Worm (Caenorhabditis elegans): ENCODE measurements around the gene T07G12.2.

T07G12.2 gene

ce11 chrIV:10505016-10505415, 25.5 kb upstream of the T07G12.2 start:
- TF ChIP-seq lin-32 (GFP tag; optimal IDR thresholded peaks at IDR 0.05) = no peak
- peak; percentile 4 for TF ChIP-seq unc-62 (GFP tag; optimal IDR thresholded peaks at IDR 0.05)
- no peak for TF ChIP-seq bed-3 (GFP tag; optimal IDR thresholded peaks at IDR 0.05)
- TF ChIP-seq unc-120 (tag; optimal IDR thresholded peaks at IDR 0.05; ENCODE audit: poor library complexity, severe bottlenecking) = peak; percentile 0
- no peak for TF ChIP-seq flh-1 (GFP tag; optimal IDR thresholded peaks at IDR 0.05)
- no peak for TF ChIP-seq nhr-76 (tag; optimal IDR thresholded peaks at IDR 0.05)
- no peak for TF ChIP-seq sem-2 (GFP tag; optimal IDR thresholded peaks at IDR 0.05)
- TF ChIP-seq nhr-12 (tag; optimal IDR thresholded peaks at IDR 0.05) = no peak
- no peak for TF ChIP-seq nhr-28 (tag; optimal IDR thresholded peaks at IDR 0.05)
- no peak for TF ChIP-seq blmp-1 (tag; optimal IDR thresholded peaks at IDR 0.05)
- TF ChIP-seq ham-2 (GFP tag; optimal IDR thresholded peaks at IDR 0.05) = no peak
- TF ChIP-seq lin-13 (tag; optimal IDR thresholded peaks at IDR 0.05) = no peak
- TF ChIP-seq hlh-1 (tag; optimal IDR thresholded peaks at IDR 0.05) = no peak
- no peak for TF ChIP-seq ceh-83 (GFP tag; optimal IDR thresholded peaks at IDR 0.05)
- peak; percentile 70 for TF ChIP-seq ces-1 (GFP tag; optimal IDR thresholded peaks at IDR 0.05)

ce11 chrIV:10506016-10506415, 24.5 kb upstream of the T07G12.2 start:
- TF ChIP-seq ces-1 (GFP tag; optimal IDR thresholded peaks at IDR 0.05) (peak; percentile 55), nhr-2 (tag; optimal IDR thresholded peaks at IDR 0.05) (no peak), zip-8 (tag; optimal IDR thresholded peaks at IDR 0.05) (no peak)

DNA sequence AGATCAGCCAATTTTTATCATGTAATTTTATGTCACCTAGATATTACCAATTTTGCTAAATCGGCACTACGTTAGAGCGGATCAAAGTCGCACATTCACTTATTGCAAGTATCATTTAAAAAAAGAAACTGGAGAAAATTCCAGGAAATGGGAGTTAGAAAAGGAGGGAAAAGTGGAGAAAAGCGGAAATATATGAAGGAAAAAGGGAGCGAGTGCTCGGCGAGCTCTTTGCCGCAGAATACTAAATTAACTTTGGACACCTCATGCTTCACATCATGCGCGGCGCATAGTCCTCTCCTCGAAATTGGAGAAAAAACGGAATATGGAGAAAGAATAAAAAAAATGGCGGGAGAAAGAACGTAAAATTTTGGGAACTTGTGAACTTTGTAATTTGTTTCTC, 22.9 kb upstream of the T07G12.2 start:
- TF ChIP-seq ces-1 (GFP tag; optimal IDR thresholded peaks at IDR 0.05) = peak; percentile 68
- no peak for TF ChIP-seq mab-5 (tag; optimal IDR thresholded peaks at IDR 0.05)

ce11 chrIV:10511432-10511831, 19.1 kb upstream of the T07G12.2 start:
- TF ChIP-seq ztf-11 (tag; optimal IDR thresholded peaks at IDR 0.05) (no peak), zip-8 (tag; optimal IDR thresholded peaks at IDR 0.05) (peak; percentile 70)

DNA sequence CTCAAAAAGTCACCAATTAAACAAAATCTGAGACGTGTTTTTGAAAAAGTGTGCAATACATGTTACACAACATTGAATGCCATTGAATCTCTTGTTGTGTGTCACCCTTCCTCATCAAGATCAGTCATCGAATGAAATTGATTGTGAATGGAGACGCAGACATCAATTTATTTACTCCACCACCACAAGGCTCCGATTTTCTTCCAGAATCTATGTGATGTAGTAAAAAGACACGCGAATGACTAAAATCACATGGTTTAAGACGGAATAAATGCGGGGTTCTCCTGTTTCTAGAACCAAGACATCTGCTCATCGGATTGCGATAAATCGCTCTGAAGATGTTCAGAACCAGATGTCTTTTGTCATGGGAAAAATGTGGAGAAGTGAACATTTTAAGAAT, 17.8 kb upstream of the T07G12.2 start:
- peak; percentile 73 for TF ChIP-seq unc-62 (GFP tag; optimal IDR thresholded peaks at IDR 0.05)
- TF ChIP-seq sem-2 (GFP tag; optimal IDR thresholded peaks at IDR 0.05) = no peak
- TF ChIP-seq snpc-4 (tag; optimal IDR thresholded peaks at IDR 0.05) = no peak
- no peak for TF ChIP-seq unc-39 (tag; optimal IDR thresholded peaks at IDR 0.05)
- TF ChIP-seq elt-3 (tag; optimal IDR thresholded peaks at IDR 0.05) = no peak
- no peak for TF ChIP-seq lsy-2 (tag; optimal IDR thresholded peaks at IDR 0.05)
- TF ChIP-seq nhr-2 (tag; optimal IDR thresholded peaks at IDR 0.05) = no peak
- TF ChIP-seq pha-4 (tag; optimal IDR thresholded peaks at IDR 0.05) = no peak

- TF ChIP-seq ham-2 (GFP tag; optimal IDR thresholded peaks at IDR 0.05) (no peak), mab-5 (tag; optimal IDR thresholded peaks at IDR 0.05) (no peak), flh-1 (GFP tag; optimal IDR thresholded peaks at IDR 0.05) (no peak), sem-2 (GFP tag; optimal IDR thresholded peaks at IDR 0.05) (no peak), zip-8 (tag; optimal IDR thresholded peaks at IDR 0.05) (no peak), drap-1 (GFP tag; optimal IDR thresholded peaks at IDR 0.05) (no peak), snpc-4 (tag; optimal IDR thresholded peaks at IDR 0.05) (no peak)
Observed at ce11 chrIV:10513266-10513665, 17.2 kb upstream of the T07G12.2 start.

DNA sequence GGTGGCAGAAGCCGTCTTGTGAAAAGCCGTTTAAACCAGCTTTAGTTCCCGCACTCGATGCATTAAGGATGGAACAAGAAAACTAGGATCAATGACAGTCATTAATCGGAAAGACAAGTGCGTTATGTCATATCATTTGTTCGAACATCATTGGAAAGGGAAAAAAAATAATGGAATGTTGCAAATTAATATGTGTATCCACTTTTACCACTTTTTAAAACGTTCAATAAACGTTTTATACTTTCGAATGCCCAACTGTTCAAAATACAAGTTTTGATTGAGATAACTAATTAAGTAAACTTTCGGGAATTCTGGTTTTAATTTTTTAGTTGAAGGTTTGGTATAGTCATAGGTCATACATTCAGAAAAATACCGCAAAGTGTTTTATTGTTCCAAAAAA, 15.4 kb upstream of the T07G12.2 start, which contains the start of gene C02F4.4:
Gene C02F4.4, minus strand, starts transcription at position 101 of the 400 bp plus-strand sequence.
- TF ChIP-seq tbx-8 (GFP tag; optimal IDR thresholded peaks at IDR 0.05) = no peak
- no peak for TF ChIP-seq elt-3 (tag; optimal IDR thresholded peaks at IDR 0.05)
- TF ChIP-seq nhr-12 (tag; optimal IDR thresholded peaks at IDR 0.05) = no peak
- TF ChIP-seq snpc-4 (tag; optimal IDR thresholded peaks at IDR 0.05) = no peak
- TF ChIP-seq nhr-2 (tag; optimal IDR thresholded peaks at IDR 0.05) = no peak
- TF ChIP-seq ces-1 (GFP tag; optimal IDR thresholded peaks at IDR 0.05) = no peak
- no peak for TF ChIP-seq mls-2 (tag; optimal IDR thresholded peaks at IDR 0.05)
- TF ChIP-seq zip-8 (tag; optimal IDR thresholded peaks at IDR 0.05) = no peak
- TF ChIP-seq lsy-2 (tag; optimal IDR thresholded peaks at IDR 0.05) = no peak
- no peak for TF ChIP-seq mep-1 (tag; optimal IDR thresholded peaks at IDR 0.05)
- no peak for TF ChIP-seq elt-1 (tag; optimal IDR thresholded peaks at IDR 0.05; ENCODE audit: borderline replicate concordance, insufficient read depth)
- no peak for TF ChIP-seq ceh-39 (tag; optimal IDR thresholded peaks at IDR 0.05)
- TF ChIP-seq flh-1 (GFP tag; optimal IDR thresholded peaks at IDR 0.05) = no peak
- no peak for TF ChIP-seq ceh-43 (GFP tag; optimal IDR thresholded peaks at IDR 0.05)
